Fruit fly (Drosophila melanogaster) whole organism, adult: Measurements from ENCODE around the gene Acp24A4.

Experiments
- CG12768 ChIP-seq: fragments of 200-800 bp; sonication (Bioruptor generic); optimal IDR thresholded peaks from 2 replicates; lab custom pipeline; 2017; ENCODE audit warnings: missing biosample characterization, missing genetic modification characterization, mild to moderate bottlenecking, moderate library complexity, missing genetic modification reagents
- Hr96 ChIP-seq: fragments of 200-800 bp; sonication (Bioruptor generic); optimal IDR thresholded peaks from 2 replicates; lab custom pipeline; 2016; ENCODE audit warnings: missing biosample characterization, missing genetic modification characterization
- Mnt ChIP-seq: fragments of 200-800 bp; sonication (Bioruptor generic); optimal IDR thresholded peaks from 2 replicates; lab custom pipeline; 2016; ENCODE audit warnings: missing biosample characterization, mild to moderate bottlenecking, missing genetic modification characterization
- tj ChIP-seq: fragments of 200-800 bp; sonication (Bioruptor generic); optimal IDR thresholded peaks from 3 replicates; lab custom pipeline; 2017; ENCODE audit warnings: missing biosample characterization, mild to moderate bottlenecking, missing genetic modification characterization, moderate library complexity

- TF ChIP-seq CG12768, result no peak
- no peak for TF ChIP-seq Mnt (GFP tag; lab: Kevin White, UChicago)
- peak; percentile 92 for TF ChIP-seq tj (GFP tag; lab: Kevin White, UChicago)
- no peak for TF ChIP-seq Hr96
Measured at dm6 chr2L:3648173-3648972, 45.3 kb downstream of the Acp24A4 start.
